Worm (Caenorhabditis elegans): ENCODE measurements around the gene mdt-28.
A peak's percentile ranks its signal among the peaks of the same experiment; 100 is the strongest.
"Not testable (repeated sequence)": the region's sequence is repeated elsewhere in the genome, so short reads cannot be mapped to it uniquely, and the experiment has no call there.

Gene mdt-28

DNA sequence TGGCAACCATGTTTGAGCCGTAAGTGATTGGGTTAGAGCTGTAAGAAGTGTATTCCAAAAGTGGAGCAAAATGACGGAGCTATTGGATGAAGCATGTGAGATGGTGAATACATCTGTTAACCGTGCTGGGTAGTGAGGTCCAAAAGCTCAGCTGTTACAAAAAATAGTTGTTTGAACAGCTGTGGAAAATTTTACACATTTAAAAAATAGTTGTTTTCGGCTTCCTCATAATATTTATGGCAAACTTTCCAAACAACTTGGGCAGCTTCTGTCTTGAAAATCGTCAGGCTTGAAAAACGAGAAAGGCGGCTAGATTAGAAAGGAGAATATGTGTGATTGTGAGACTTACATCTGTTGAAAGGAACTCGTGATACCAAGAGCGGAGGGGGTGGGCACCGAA, 29.8 kb upstream of the mdt-28 start, which contains the start of gene fbxa-154:
TSS of gene fbxa-154 (minus strand) at position 101 of the 400 bp plus-strand sequence.
- TF ChIP-seq cnd-1 (tag; optimal IDR thresholded peaks at IDR 0.05) (no peak), drap-1 (GFP tag; optimal IDR thresholded peaks at IDR 0.05) (no peak), sem-2 (GFP tag; optimal IDR thresholded peaks at IDR 0.05) (no peak), bed-3 (GFP tag; optimal IDR thresholded peaks at IDR 0.05) (no peak), zip-8 (tag; optimal IDR thresholded peaks at IDR 0.05) (no peak), lin-13 (tag; optimal IDR thresholded peaks at IDR 0.05) (no peak), unc-120 (tag; optimal IDR thresholded peaks at IDR 0.05; ENCODE audit: poor library complexity, severe bottlenecking) (no peak), elt-1 (tag; optimal IDR thresholded peaks at IDR 0.05; ENCODE audit: borderline replicate concordance, insufficient read depth) (no peak), ces-1 (GFP tag; optimal IDR thresholded peaks at IDR 0.05) (no peak), nhr-2 (tag; optimal IDR thresholded peaks at IDR 0.05) (no peak), ztf-11 (tag; optimal IDR thresholded peaks at IDR 0.05) (no peak), ceh-39 (tag; optimal IDR thresholded peaks at IDR 0.05) (no peak), blmp-1 (tag; optimal IDR thresholded peaks at IDR 0.05) (no peak), elt-3 (tag; optimal IDR thresholded peaks at IDR 0.05) (no peak)

DNA sequence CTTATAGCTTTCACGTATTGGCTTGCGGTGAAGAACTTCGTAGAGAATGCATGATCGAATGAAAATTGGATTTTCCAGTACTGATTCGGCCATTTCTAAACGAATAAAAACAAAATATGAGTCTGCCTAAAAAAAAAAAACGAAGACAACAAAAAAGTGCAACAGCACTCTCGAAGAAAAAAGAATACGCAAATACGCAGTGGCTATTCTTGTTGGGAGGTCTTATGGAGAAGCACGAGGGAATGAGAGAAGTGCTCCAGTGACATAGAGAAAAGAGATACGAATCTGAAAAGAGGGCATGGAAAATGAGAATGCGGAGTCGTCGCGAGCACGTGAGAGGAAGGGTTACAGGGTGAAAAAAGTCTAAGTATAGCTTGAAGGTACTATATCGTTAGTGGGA, 27.0 kb upstream of the mdt-28 start, which contains the start of gene fbxa-152:
TSS of gene fbxa-152 (minus strand) at position 101 of the 400 bp plus-strand sequence.
- TF ChIP-seq lin-32 (GFP tag; optimal IDR thresholded peaks at IDR 0.05) (no peak), bed-3 (GFP tag; optimal IDR thresholded peaks at IDR 0.05) (no peak)

DNA sequence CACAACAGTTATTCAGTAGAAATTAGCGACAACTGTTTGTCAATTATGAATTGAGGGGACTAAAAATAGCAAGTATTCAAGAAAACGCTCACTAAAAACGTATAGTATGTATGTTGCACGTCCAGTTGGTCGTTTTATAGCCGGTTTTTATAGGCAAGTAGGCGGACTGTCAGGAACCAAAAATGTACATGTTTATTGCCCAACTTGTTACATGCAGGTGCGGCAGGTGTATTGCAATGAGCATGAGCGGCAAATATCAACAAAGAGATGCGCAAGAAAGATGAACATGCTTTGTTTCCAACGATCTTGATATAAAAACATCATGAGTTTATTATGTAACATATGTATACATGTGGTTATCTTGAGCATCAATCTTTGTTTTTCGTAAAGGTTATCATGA, 24.6 kb upstream of the mdt-28 start, which contains the start of gene B0391.14:
TSS of gene B0391.14 (minus strand) at position 101 of the 400 bp plus-strand sequence.
- not testable (repeated sequence) for TF ChIP-seq mep-1 (tag; optimal IDR thresholded peaks at IDR 0.05); nhr-2 (tag; optimal IDR thresholded peaks at IDR 0.05); ceh-83 (GFP tag; optimal IDR thresholded peaks at IDR 0.05)

DNA sequence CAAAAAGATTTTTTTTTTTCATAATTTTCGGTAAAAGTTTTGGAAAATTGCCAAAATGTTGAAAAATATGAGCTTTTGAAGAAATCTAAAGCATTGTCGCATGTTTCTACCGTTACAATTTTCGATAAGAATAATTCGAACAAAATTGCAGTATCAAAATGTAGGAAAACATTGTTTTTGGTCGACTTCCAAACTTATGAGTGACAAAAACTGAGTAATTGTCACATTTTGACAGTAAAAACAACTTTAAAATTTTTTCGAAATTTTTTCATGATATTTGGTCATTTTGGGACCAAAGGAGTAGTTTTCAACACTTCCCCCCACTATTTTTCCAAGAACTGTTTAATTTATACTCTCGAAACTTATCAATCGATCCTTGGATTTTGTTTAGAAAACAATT, 19.4 kb upstream of the mdt-28 start, which contains the start of gene fbxa-139:
TSS of gene fbxa-139 (minus strand) at position 101 of the 400 bp plus-strand sequence.
- TF ChIP-seq ceh-43 (GFP tag; optimal IDR thresholded peaks at IDR 0.05) (no peak), lsy-2 (tag; optimal IDR thresholded peaks at IDR 0.05) (no peak), nhr-237 (tag; optimal IDR thresholded peaks at IDR 0.05) (no peak), nhr-28 (tag; optimal IDR thresholded peaks at IDR 0.05) (no peak), ztf-11 (tag; optimal IDR thresholded peaks at IDR 0.05) (no peak), zip-8 (tag; optimal IDR thresholded peaks at IDR 0.05) (no peak), unc-39 (tag; optimal IDR thresholded peaks at IDR 0.05) (no peak), nhr-2 (tag; optimal IDR thresholded peaks at IDR 0.05) (no peak), unc-120 (tag; optimal IDR thresholded peaks at IDR 0.05; ENCODE audit: poor library complexity, severe bottlenecking) (no peak)

DNA sequence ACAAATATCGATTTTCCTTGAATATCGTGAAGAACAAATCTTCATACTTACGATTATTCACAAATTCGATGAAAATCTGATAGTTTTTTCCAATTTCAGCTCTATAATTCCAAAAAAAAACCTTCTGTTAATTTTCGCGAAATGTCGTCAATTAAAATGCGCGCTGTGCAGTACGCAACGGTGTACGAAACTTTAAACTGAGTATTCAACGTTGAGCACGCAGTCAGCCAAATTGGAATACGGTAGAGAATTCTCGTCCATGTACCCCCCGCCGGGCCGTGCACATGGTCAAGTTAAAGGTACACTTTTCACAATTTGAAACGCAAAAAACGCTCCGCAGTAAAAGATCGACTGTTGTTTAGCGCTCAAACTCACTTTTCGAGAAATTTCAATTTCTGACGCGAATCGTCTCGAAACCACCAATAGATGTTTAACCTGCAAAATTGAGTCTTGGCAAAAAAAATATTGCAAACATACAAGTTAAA, 15.0 kb upstream of the mdt-28 start, which contains the start of gene F28F8.7:
TSS of gene F28F8.7 (minus strand) at position 435 of the 485 bp plus-strand sequence.
- TF ChIP-seq lsy-2 (tag; optimal IDR thresholded peaks at IDR 0.05): peak; percentile 88

DNA sequence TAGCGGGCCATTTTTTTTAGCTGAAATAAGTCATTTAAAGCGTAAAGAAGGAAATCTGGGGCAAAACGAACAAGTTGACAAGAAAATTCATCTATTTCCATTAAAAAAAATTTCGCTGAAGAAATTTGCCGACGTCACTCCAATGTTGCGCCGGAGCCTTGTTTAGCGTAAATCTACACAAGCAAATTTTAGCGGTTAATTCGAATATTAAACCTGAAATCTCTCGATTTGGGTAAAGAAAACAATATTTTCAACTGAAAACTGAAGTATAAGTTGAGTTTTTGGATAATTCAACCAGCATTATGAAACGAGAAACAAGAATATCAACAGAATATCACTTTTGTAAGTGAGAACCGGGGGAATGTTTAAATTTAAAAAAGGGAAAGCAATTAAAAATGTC, 3.2 kb upstream of the mdt-28 start, which contains the start of gene F28F8.9:
TSS of gene F28F8.9 (minus strand) at position 288 of the 400 bp plus-strand sequence.
- TF ChIP-seq ces-1 (GFP tag; optimal IDR thresholded peaks at IDR 0.05): peak; percentile 43
- peak; percentile 26 for TF ChIP-seq pha-4 (tag; optimal IDR thresholded peaks at IDR 0.05)
- TF ChIP-seq ceh-83 (GFP tag; optimal IDR thresholded peaks at IDR 0.05): no peak
- TF ChIP-seq lsy-2 (tag; optimal IDR thresholded peaks at IDR 0.05): peak; percentile 10
- TF ChIP-seq unc-120 (tag; optimal IDR thresholded peaks at IDR 0.05; ENCODE audit: poor library complexity, severe bottlenecking): peak; percentile 21
- no peak for TF ChIP-seq lin-13 (tag; optimal IDR thresholded peaks at IDR 0.05)

DNA sequence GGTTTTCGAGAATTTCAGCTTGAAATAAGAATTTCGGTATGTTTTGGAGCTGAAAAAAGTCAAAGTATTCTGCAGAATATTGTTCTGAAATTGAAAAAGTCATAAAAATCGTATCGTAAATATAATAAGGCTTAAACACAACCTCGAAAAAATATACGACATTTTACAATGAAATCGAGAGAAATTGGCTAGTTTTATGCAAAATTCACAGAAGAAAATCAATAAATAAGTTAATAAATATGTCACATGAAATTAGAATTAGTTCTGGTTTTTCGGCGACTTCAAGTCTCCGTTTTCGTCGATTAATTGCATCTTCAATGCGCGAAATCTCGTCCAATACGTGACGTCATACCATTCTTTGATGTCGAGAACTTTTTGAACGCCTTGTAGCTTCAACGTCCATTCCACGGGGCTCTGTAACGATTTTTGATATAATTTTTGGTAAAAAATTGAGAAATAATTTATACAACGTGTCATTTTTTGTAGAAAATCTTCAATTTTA, 2.2 kb upstream of the mdt-28 start, which contains the start of gene atx-3:
TSS of gene atx-3 (minus strand) at position 51 of the 502 bp plus-strand sequence.
- no peak for TF ChIP-seq nhr-28 (tag; optimal IDR thresholded peaks at IDR 0.05)
- no peak for TF ChIP-seq mab-5 (tag; optimal IDR thresholded peaks at IDR 0.05)
- TF ChIP-seq nhr-237 (tag; optimal IDR thresholded peaks at IDR 0.05): no peak
- TF ChIP-seq snpc-4 (tag; optimal IDR thresholded peaks at IDR 0.05): no peak
- TF ChIP-seq lin-13 (tag; optimal IDR thresholded peaks at IDR 0.05): no peak
- TF ChIP-seq nhr-2 (tag; optimal IDR thresholded peaks at IDR 0.05): no peak
- no peak for TF ChIP-seq unc-39 (tag; optimal IDR thresholded peaks at IDR 0.05)
- no peak for TF ChIP-seq nhr-76 (tag; optimal IDR thresholded peaks at IDR 0.05)
- no peak for TF ChIP-seq mls-2 (tag; optimal IDR thresholded peaks at IDR 0.05)
- TF ChIP-seq drap-1 (GFP tag; optimal IDR thresholded peaks at IDR 0.05): no peak
- TF ChIP-seq lin-32 (GFP tag; optimal IDR thresholded peaks at IDR 0.05): no peak
- no peak for TF ChIP-seq nhr-12 (tag; optimal IDR thresholded peaks at IDR 0.05)
- no peak for TF ChIP-seq ces-1 (GFP tag; optimal IDR thresholded peaks at IDR 0.05)
- TF ChIP-seq bed-3 (GFP tag; optimal IDR thresholded peaks at IDR 0.05): no peak
